Worm (Caenorhabditis elegans) whole organism, L4/young adult: Measurements from ENCODE around the gene arrd-17.

Experiments used
- W03F9.2 ChIP-seq: fragments of 150-350 bp; optimal IDR thresholded peaks from 2 replicates; lab custom pipeline; 2014; ENCODE audit warnings: missing biosample characterization, missing genetic modification characterization
- dao-5 ChIP-seq: sonication (generic microtip); optimal IDR thresholded peaks from 2 replicates; lab custom pipeline; 2016; ENCODE audit warnings: missing genotype, missing genetic modification characterization, moderate library complexity, missing compliant biosample characterization
- him-1 ChIP-seq: sonication (generic microtip); optimal IDR thresholded peaks from 2 replicates; lab custom pipeline; 2016; ENCODE audit warnings: missing genotype, missing genetic modification reagents, missing genetic modification characterization, missing compliant biosample characterization

DNA sequence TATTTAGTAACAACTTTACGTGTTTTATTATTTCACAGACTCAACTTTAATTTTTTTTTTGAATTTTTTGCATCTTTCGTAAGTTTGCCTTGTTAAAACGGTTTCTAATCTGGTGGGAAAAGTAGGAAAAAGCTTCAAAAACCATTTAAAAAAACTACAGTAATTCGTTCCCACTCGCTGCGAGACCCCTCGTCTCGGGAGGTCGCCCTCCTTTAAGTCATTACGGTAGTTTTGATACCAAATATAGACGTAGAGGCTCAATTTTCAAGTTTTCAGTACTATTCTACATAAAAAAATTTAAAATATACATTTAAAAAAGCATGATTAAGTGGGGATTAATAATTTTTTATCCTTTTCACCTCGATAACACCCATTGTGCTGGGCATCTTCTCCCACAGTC, 10.3 kb upstream of the arrd-17 start:
- TF ChIP-seq him-1 (tag; lab: Kevin White, UChicago) (no peak), W03F9.2 (no peak), dao-5 (tag; lab: Kevin White, UChicago) (no peak)
